Worm (Caenorhabditis elegans): ENCODE results near the gene Y48E1B.8.

DNA sequence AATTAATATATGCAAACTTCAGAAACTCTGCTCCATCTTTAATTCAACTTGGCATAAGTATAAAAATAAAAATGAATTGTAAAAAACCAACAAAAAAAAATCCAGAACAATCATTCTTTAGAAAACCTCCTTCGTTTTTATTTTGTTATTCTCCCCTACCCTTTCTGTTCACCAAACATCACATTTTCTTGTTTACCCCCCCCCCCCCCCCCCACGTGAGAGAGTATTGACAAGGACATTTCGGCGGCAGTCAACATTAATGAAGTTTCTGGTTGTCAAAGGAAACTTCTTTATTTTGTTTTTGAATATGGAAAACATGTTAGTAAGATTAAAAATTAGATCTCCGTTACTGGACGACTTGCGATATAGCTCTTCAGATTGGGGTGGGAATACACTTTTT, 29.0 kb downstream of the Y48E1B.8 start:
- no peak for TF ChIP-seq hmbx-1 (tag; optimal IDR thresholded peaks at IDR 0.05)
- no peak for TF ChIP-seq ets-7 (tag; optimal IDR thresholded peaks at IDR 0.05)

All from whole organism, early embryonic.